Fruit fly (Drosophila melanogaster) whole organism, wandering third instar larva: ENCODE measurements around the gene Desat2.

Experiments used
- Abd-B ChIP-seq: fragments of >200 bp; optimal IDR thresholded peaks from 2 replicates; lab custom pipeline; 2017; ENCODE audit warnings: missing biosample characterization, missing genetic modification characterization
- CG32264 ChIP-seq: fragments of 200-800 bp; sonication (Bioruptor generic); optimal IDR thresholded peaks from 2 replicates; lab custom pipeline; 2016; ENCODE audit warnings: missing biosample characterization, missing genetic modification characterization
- OdsH ChIP-seq: fragments of 200-800 bp; sonication (Bioruptor generic); optimal IDR thresholded peaks from 2 replicates; lab custom pipeline; 2016; ENCODE audit warnings: missing biosample characterization, mild to moderate bottlenecking, missing genetic modification characterization
- dmrt93B ChIP-seq: fragments of 200-800 bp; sonication (Bioruptor generic); optimal IDR thresholded peaks from 2 replicates; lab custom pipeline; 2018; ENCODE audit warnings: missing biosample characterization, mild to moderate bottlenecking, missing genetic modification characterization
- ey ChIP-seq: fragments of 200-800 bp; sonication (Bioruptor generic); optimal IDR thresholded peaks from 2 replicates; lab custom pipeline; 2016; ENCODE audit warnings: missing biosample characterization, missing genetic modification characterization
- fru ChIP-seq: fragments of 200-800 bp; sonication (Bioruptor generic); optimal IDR thresholded peaks from 3 replicates; lab custom pipeline; 2016; ENCODE audit warnings: missing biosample characterization, mild to moderate bottlenecking, missing genetic modification characterization
- pan ChIP-seq: fragments of >200 bp; optimal IDR thresholded peaks from 2 replicates; lab custom pipeline; 2017

DNA sequence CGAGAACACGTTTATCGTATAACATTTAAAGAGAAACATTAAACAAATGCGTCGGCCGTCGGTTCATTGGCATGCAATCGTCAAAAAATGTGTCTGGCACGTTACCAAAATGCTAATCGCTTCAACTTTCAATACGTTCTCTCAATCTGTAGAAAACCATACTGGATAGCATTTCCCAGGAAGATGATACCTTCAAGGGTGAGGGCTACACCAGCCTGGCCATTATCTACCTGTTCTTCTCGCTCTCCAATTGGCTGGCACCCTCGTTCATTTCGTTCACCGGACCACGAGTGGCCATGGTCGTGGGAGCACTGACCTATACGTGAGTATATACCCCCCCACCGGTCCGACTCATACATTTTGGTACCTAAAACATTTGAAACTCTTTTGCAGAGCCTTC is 18.4 kb downstream of the Desat2 start:
- TF ChIP-seq fru (GFP tag; lab: Kevin White, UChicago) (no peak), CG32264 (GFP tag; lab: Kevin White, UChicago) (no peak), OdsH (GFP tag; lab: Kevin White, UChicago) (no peak), Abd-B (GFP tag; lab: Kevin White, UChicago) (no peak), dmrt93B (no peak), pan (lab: Kevin White, UChicago) (no peak), ey (GFP tag; lab: Kevin White, UChicago) (no peak)
